Worm (Caenorhabditis elegans): ENCODE results near the gene F20A1.6.
A peak's percentile ranks its signal among the peaks of the same experiment; 100 is the strongest.

The F20A1.6 gene

ce11 chrV:7069605-7070004 is 42.6 kb upstream of the F20A1.6 start (continued):
- TF ChIP-seq rpc-1 (optimal IDR thresholded peaks at IDR 0.05): peak; percentile 53
- TF ChIP-seq rpc-1 (tag; optimal IDR thresholded peaks at IDR 0.05): peak; percentile 68
- TF ChIP-seq B0261.1 (tag; optimal IDR thresholded peaks at IDR 0.05): peak; percentile 64
- no peak for TF ChIP-seq snpc-1.3 (tag; optimal IDR thresholded peaks at IDR 0.05; ENCODE audit: insufficient read depth)
- no peak for TF ChIP-seq egrh-3 (GFP tag; IDR thresholded peaks at IDR 0.05)
- no peak for TF ChIP-seq ceh-40 (GFP tag; IDR thresholded peaks at IDR 0.05)
- TF ChIP-seq D2030.7 (GFP tag; IDR thresholded peaks at IDR 0.05): no peak
- TF ChIP-seq Y53G8AR.9 (GFP tag; conservative IDR thresholded peaks at IDR 0.05): no peak

DNA sequence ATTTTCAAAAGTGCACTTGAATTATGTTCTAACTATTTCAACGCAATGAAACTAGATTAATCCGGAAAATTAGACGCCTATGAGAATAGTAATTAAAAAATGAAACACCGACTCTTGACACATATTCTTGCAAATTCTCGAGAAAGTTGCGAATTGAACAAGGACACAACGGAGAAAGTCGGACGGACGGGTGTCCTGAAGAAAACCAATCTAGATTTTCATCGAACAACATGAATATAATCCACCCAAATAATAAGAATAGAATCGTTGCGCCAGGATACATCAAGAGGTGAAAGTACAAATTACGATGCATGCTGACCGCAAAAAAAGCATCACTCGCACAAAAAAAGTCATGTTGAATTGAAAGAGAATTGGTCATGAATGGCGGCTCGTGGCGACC is 41.9 kb upstream of the F20A1.6 start:
- TF ChIP-seq nhr-120 (GFP tag; IDR thresholded peaks at IDR 0.05) (no peak), F52B5.7 (tag; optimal IDR thresholded peaks at IDR 0.05) (no peak), ztf-28 (GFP tag; IDR thresholded peaks at IDR 0.05) (no peak), pbrm-1 (GFP tag; IDR thresholded peaks at IDR 0.05) (no peak), attf-5 (GFP tag; optimal IDR thresholded peaks at IDR 0.05) (no peak), bed-1 (GFP tag; IDR thresholded peaks at IDR 0.05) (no peak), akir-1 (GFP tag; optimal IDR thresholded peaks at IDR 0.05) (no peak), F55B11.4 (tag; optimal IDR thresholded peaks at IDR 0.05; ENCODE audit: borderline replicate concordance, insufficient read depth) (no peak), attf-3 (GFP tag; conservative IDR thresholded peaks at IDR 0.05) (no peak), snpc-4 (GFP tag; optimal IDR thresholded peaks at IDR 0.05) (no peak), snpc-4 (tag; optimal IDR thresholded peaks at IDR 0.05) (no peak), sdz-38 (tag; optimal IDR thresholded peaks at IDR 0.05) (no peak), nhr-80 (tag; optimal IDR thresholded peaks at IDR 0.05) (no peak)

DNA sequence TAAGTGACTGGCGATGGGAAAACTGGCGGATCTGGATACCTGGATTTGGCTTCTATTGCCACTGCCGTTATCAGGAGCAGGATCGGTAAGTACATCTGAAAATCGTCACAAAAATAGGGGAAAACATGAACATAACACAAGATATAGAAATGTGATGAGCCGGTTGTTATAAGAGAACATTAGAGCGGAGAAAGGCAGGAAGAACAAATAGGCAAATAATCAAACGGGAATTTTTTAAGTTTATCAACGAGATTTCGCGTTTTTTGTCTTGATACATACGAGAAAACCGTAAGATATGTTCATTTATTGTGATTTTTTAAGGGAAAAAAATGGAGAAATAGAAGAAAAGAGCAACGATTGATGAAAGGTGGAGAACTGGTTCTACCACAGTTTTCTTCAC is 38.3 kb upstream of the F20A1.6 start, which contains the start of gene Y57E12AR.1:
Gene Y57E12AR.1, minus strand, starts transcription at position 101 of the 400 bp plus-strand sequence.
- TF ChIP-seq nhr-80 (tag; optimal IDR thresholded peaks at IDR 0.05) (no peak), snpc-4 (GFP tag; optimal IDR thresholded peaks at IDR 0.05) (no peak), snpc-4 (tag; optimal IDR thresholded peaks at IDR 0.05) (no peak), lsy-27 (tag; optimal IDR thresholded peaks at IDR 0.05; ENCODE audit: borderline replicate concordance, insufficient read depth) (no peak), hlh-12 (tag; optimal IDR thresholded peaks at IDR 0.05) (no peak), ets-4 (GFP tag; optimal IDR thresholded peaks at IDR 0.05) (no peak), gei-17 (GFP tag; optimal IDR thresholded peaks at IDR 0.05) (no peak), T26A5.8 (tag; optimal IDR thresholded peaks at IDR 0.05) (no peak), B0035.1 (tag; optimal IDR thresholded peaks at IDR 0.05) (no peak), Y53F4B.3 (GFP tag; IDR thresholded peaks at IDR 0.05) (no peak), B0019.2 (GFP tag; conservative IDR thresholded peaks at IDR 0.05) (no peak)

ce11 chrV:7062790-7063189 is 35.8 kb upstream of the F20A1.6 start, which contains the start of gene tmem-258:
TSS of gene tmem-258 (plus strand) at chrV:7063174.
- peak; percentile 82 for TF ChIP-seq snpc-4 (GFP tag; optimal IDR thresholded peaks at IDR 0.05)
- TF ChIP-seq snpc-4 (tag; optimal IDR thresholded peaks at IDR 0.05): peak in 3 of 4 experiments; percentile 88 to 95 (median 94)
- TF ChIP-seq snpc-3.4 (tag; optimal IDR thresholded peaks at IDR 0.05): peak; percentile 43
- TF ChIP-seq ekl-4 (GFP tag; IDR thresholded peaks at IDR 0.05): peak; percentile 5; the same call in 1 of the 2 replicates
- peak; percentile 36 for TF ChIP-seq madf-6 (GFP tag; IDR thresholded peaks at IDR 0.05)
- TF ChIP-seq snpc-1.1 (tag; optimal IDR thresholded peaks at IDR 0.05; ENCODE audit: insufficient read depth): peak; percentile 88
- peak; percentile 43 for TF ChIP-seq hmg-1.2 (GFP tag; IDR thresholded peaks at IDR 0.05)

All from whole organism, young adult.